Worm (Caenorhabditis elegans) whole organism, young adult: Measurements from ENCODE around the gene F59A7.12.
A peak's percentile ranks its signal among the peaks of the same experiment; 100 is the strongest.

Experiments
- B0035.1 ChIP-seq: sonication (generic microtip); optimal IDR thresholded peaks from 2 replicates; lab custom pipeline; 2016; ENCODE audit warnings: missing genetic modification characterization, mild to moderate bottlenecking, missing compliant biosample characterization, missing genotype, missing genetic modification reagents
- C06A6.2 ChIP-seq: fragments of 200-800 bp; sonication (Bioruptor generic); conservative IDR thresholded peaks from 2 replicates; pipeline ENCODE4 v1.3.6; 2022; ENCODE audit warnings: missing genetic modification characterization, missing compliant biosample characterization
- F23B12.7 ChIP-seq: sonication (generic microtip); optimal IDR thresholded peaks from 2 replicates; lab custom pipeline; 2017; ENCODE audit warnings: missing genetic modification characterization, mild to moderate bottlenecking, missing compliant biosample characterization, antibody characterized with exemption, moderate library complexity; ENCODE audit not compliant: insufficient read depth
- F33H1.4 ChIP-seq: fragments of 200-800 bp; sonication (Bioruptor generic); IDR thresholded peaks from 2 replicates; pipeline ENCODE4 v1.3.6; 2022; ENCODE audit warnings: missing genetic modification reagents, missing genetic modification characterization, missing compliant biosample characterization
- F39B2.1 ChIP-seq: fragments of 200-800 bp; sonication (Bioruptor generic); IDR thresholded peaks from 2 replicates; pipeline ENCODE4 v1.3.6; 2022; ENCODE audit warnings: missing genetic modification reagents, missing genetic modification characterization, missing compliant biosample characterization
- F52B5.7 ChIP-seq: sonication (generic microtip); optimal IDR thresholded peaks from 2 replicates; lab custom pipeline; 2016; ENCODE audit warnings: mild to moderate bottlenecking, missing genetic modification characterization, missing compliant biosample characterization
- F55B11.4 ChIP-seq: sonication (generic microtip); optimal IDR thresholded peaks from 2 replicates; lab custom pipeline; 2016; ENCODE audit warnings: missing compliant biosample characterization, missing genetic modification characterization, borderline replicate concordance; ENCODE audit not compliant: insufficient read depth
- F57A8.1 ChIP-seq: fragments of 200-800 bp; sonication (Bioruptor generic); optimal IDR thresholded peaks from 2 replicates; lab custom pipeline; 2018; ENCODE audit warnings: mild to moderate bottlenecking, missing genetic modification characterization, moderate library complexity, missing compliant biosample characterization
- Y53G8AR.9 ChIP-seq: fragments of 200-800 bp; sonication (Bioruptor generic); conservative IDR thresholded peaks from 2 replicates; pipeline ENCODE4 v1.3.6; 2022; ENCODE audit warnings: missing genetic modification reagents, missing genetic modification characterization, missing compliant biosample characterization
- Y67H2A.10 ChIP-seq: fragments of 200-800 bp; sonication (Bioruptor generic); conservative IDR thresholded peaks from 2 replicates; pipeline ENCODE4 v1.3.6; 2022; ENCODE audit warnings: missing genetic modification reagents, missing genetic modification characterization, missing compliant biosample characterization
- Y79H2A.3 ChIP-seq: fragments of 200-800 bp; sonication (Bioruptor generic); conservative IDR thresholded peaks from 2 replicates; pipeline ENCODE4 v1.3.6; 2022; ENCODE audit warnings: missing genetic modification reagents, missing genetic modification characterization, missing compliant biosample characterization
- ZK185.1 ChIP-seq: sonication (generic microtip); optimal IDR thresholded peaks from 2 replicates; lab custom pipeline; 2016; ENCODE audit warnings: mild to moderate bottlenecking, missing genetic modification characterization, missing compliant biosample characterization; ENCODE audit not compliant: poor library complexity, severe bottlenecking
- athp-1 ChIP-seq: sonication (generic microtip); optimal IDR thresholded peaks from 2 replicates; lab custom pipeline; 2017; ENCODE audit warnings: mild to moderate bottlenecking, missing genetic modification characterization, missing compliant biosample characterization
- bed-1 ChIP-seq: fragments of 200-800 bp; sonication (Bioruptor generic); IDR thresholded peaks from 2 replicates; pipeline ENCODE4 v1.3.6; 2022; ENCODE audit warnings: missing genetic modification reagents, missing genetic modification characterization, missing compliant biosample characterization
- bed-2 ChIP-seq: fragments of 200-800 bp; sonication (Bioruptor generic); IDR thresholded peaks from 2 replicates; pipeline ENCODE4 v1.3.6; 2022; ENCODE audit warnings: missing genetic modification reagents, missing genetic modification characterization, missing compliant biosample characterization
- cebp-2 ChIP-seq: fragments of 200-800 bp; sonication (Bioruptor generic); IDR thresholded peaks from 2 replicates; pipeline ENCODE4 v1.3.6; 2022; ENCODE audit warnings: missing genetic modification characterization, missing compliant biosample characterization
- ceh-27 ChIP-seq: fragments of 200-800 bp; sonication (Bioruptor generic); optimal IDR thresholded peaks from 2 replicates; lab custom pipeline; 2018; ENCODE audit warnings: mild to moderate bottlenecking, missing genetic modification characterization, moderate library complexity, missing compliant biosample characterization
- ceh-58 ChIP-seq: fragments of 200-800 bp; sonication (Bioruptor generic); IDR thresholded peaks from 2 replicates; pipeline ENCODE4 v1.3.6; 2022; ENCODE audit warnings: missing genetic modification characterization, missing compliant biosample characterization
- die-1 ChIP-seq: sonication (generic microtip); optimal IDR thresholded peaks from 2 replicates; lab custom pipeline; 2016; ENCODE audit warnings: missing genotype, mild to moderate bottlenecking, missing genetic modification characterization, missing compliant biosample characterization
- dox-1 ChIP-seq: fragments of 200-800 bp; sonication (Bioruptor generic); IDR thresholded peaks from 2 replicates; pipeline ENCODE4 v1.3.6; 2022; ENCODE audit warnings: missing genetic modification reagents, missing genetic modification characterization, missing compliant biosample characterization
- dpff-1 ChIP-seq: sonication (generic microtip); optimal IDR thresholded peaks from 2 replicates; lab custom pipeline; 2017; ENCODE audit warnings: mild to moderate bottlenecking, missing genetic modification characterization, missing compliant biosample characterization
- egl-44 ChIP-seq: fragments of 200-800 bp; sonication (Bioruptor generic); IDR thresholded peaks from 2 replicates; pipeline ENCODE4 v1.3.6; 2022; ENCODE audit warnings: missing genetic modification reagents, missing genetic modification characterization, missing compliant biosample characterization
- ekl-4 ChIP-seq: fragments of 200-800 bp; sonication (Bioruptor generic); IDR thresholded peaks from 2 replicates; pipeline ENCODE4 v1.3.6; 2022; ENCODE audit warnings: missing genetic modification reagents, missing genetic modification characterization, missing compliant biosample characterization
- ets-4 ChIP-seq: fragments of 200-800 bp; sonication (Bioruptor generic); optimal IDR thresholded peaks from 2 replicates; lab custom pipeline; 2018; ENCODE audit warnings: mild to moderate bottlenecking, missing genetic modification characterization, missing compliant biosample characterization
- gei-17 ChIP-seq: fragments of 200-800 bp; sonication (Bioruptor generic); optimal IDR thresholded peaks from 2 replicates; lab custom pipeline; 2018; ENCODE audit warnings: mild to moderate bottlenecking, missing genetic modification characterization, missing compliant biosample characterization
- him-1 ChIP-seq: sonication (generic microtip); optimal IDR thresholded peaks from 2 replicates; lab custom pipeline; 2016; ENCODE audit warnings: missing genotype, missing genetic modification reagents, missing genetic modification characterization, missing compliant biosample characterization
- hlh-12 ChIP-seq: sonication (generic microtip); optimal IDR thresholded peaks from 2 replicates; lab custom pipeline; 2016; ENCODE audit warnings: missing genetic modification characterization, missing compliant biosample characterization
- hlh-26 ChIP-seq: fragments of 200-800 bp; sonication (Bioruptor generic); conservative IDR thresholded peaks from 2 replicates; pipeline ENCODE4 v1.3.6; 2022; ENCODE audit warnings: missing genetic modification reagents, missing genetic modification characterization, missing compliant biosample characterization
- hmg-1.2 ChIP-seq: fragments of 200-800 bp; sonication (Bioruptor generic); IDR thresholded peaks from 2 replicates; pipeline ENCODE4 v1.3.6; 2022; ENCODE audit warnings: missing genetic modification reagents, missing genetic modification characterization, missing compliant biosample characterization
- hsf-1 ChIP-seq: fragments of 200-800 bp; sonication (Bioruptor generic); IDR thresholded peaks from 2 replicates; pipeline ENCODE4 v1.3.6; 2022; ENCODE audit warnings: missing genetic modification reagents, missing genetic modification characterization, missing compliant biosample characterization
- lin-40 ChIP-seq: sonication (generic microtip); optimal IDR thresholded peaks from 2 replicates; lab custom pipeline; 2016; ENCODE audit warnings: missing genetic modification characterization, mild to moderate bottlenecking, missing compliant biosample characterization, missing genotype, missing genetic modification reagents
- lin-54 ChIP-seq: fragments of 200-800 bp; sonication (Bioruptor generic); optimal IDR thresholded peaks from 2 replicates; lab custom pipeline; 2018; ENCODE audit warnings: mild to moderate bottlenecking, missing genetic modification characterization, missing compliant biosample characterization
- lir-1 ChIP-seq: fragments of 200-800 bp; sonication (Bioruptor generic); conservative IDR thresholded peaks from 2 replicates; pipeline ENCODE4 v1.3.6; 2022; ENCODE audit warnings: missing genetic modification reagents, missing genetic modification characterization, missing compliant biosample characterization
- lsl-1 ChIP-seq: fragments of 200-800 bp; sonication (Bioruptor generic); optimal IDR thresholded peaks from 2 replicates; lab custom pipeline; 2018; ENCODE audit warnings: mild to moderate bottlenecking, missing genetic modification characterization, moderate library complexity, missing compliant biosample characterization
- madf-8 ChIP-seq: fragments of 200-800 bp; sonication (Bioruptor generic); conservative IDR thresholded peaks from 2 replicates; pipeline ENCODE4 v1.3.6; 2022; ENCODE audit warnings: missing genetic modification reagents, missing genetic modification characterization, missing compliant biosample characterization
- mes-4 ChIP-seq: sonication (generic microtip); optimal IDR thresholded peaks from 2 replicates; lab custom pipeline; 2016; ENCODE audit warnings: missing genotype, missing genetic modification characterization, missing compliant biosample characterization
- nfya-2 ChIP-seq: fragments of 200-800 bp; sonication (Bioruptor generic); IDR thresholded peaks from 2 replicates; pipeline ENCODE4 v1.3.6; 2022; ENCODE audit warnings: missing genetic modification reagents, missing genetic modification characterization, missing compliant biosample characterization
- nhr-120 ChIP-seq: fragments of 200-800 bp; sonication (Bioruptor generic); IDR thresholded peaks from 2 replicates; pipeline ENCODE4 v1.3.6; 2022; ENCODE audit warnings: missing genetic modification characterization, missing compliant biosample characterization
- nhr-80 ChIP-seq: sonication (generic microtip); optimal IDR thresholded peaks from 2 replicates; lab custom pipeline; 2016; ENCODE audit warnings: missing genetic modification characterization, missing compliant biosample characterization
- rcor-1 ChIP-seq: fragments of 200-800 bp; sonication (Bioruptor generic); IDR thresholded peaks from 2 replicates; pipeline ENCODE4 v1.3.6; 2022; ENCODE audit warnings: missing genetic modification reagents, missing genetic modification characterization, missing compliant biosample characterization
- sdz-38 ChIP-seq: sonication (generic microtip); optimal IDR thresholded peaks from 2 replicates; lab custom pipeline; 2016; ENCODE audit warnings: missing genotype, missing genetic modification characterization, missing compliant biosample characterization
- snpc-3.4 ChIP-seq: sonication (generic microtip); optimal IDR thresholded peaks from 2 replicates; lab custom pipeline; 2017; ENCODE audit warnings: missing genetic modification characterization, mild to moderate bottlenecking, missing compliant biosample characterization, antibody characterized with exemption, moderate library complexity, missing genotype, missing genetic modification reagents
- somi-1 ChIP-seq: fragments of 200-800 bp; sonication (Bioruptor generic); optimal IDR thresholded peaks from 2 replicates; lab custom pipeline; 2018; ENCODE audit warnings: mild to moderate bottlenecking, missing genetic modification characterization, missing compliant biosample characterization
- tlf-1 ChIP-seq: fragments of 200-800 bp; sonication (Bioruptor generic); optimal IDR thresholded peaks from 2 replicates; lab custom pipeline; 2018; ENCODE audit warnings: mild to moderate bottlenecking, missing genetic modification characterization, missing compliant biosample characterization
- xnd-1 ChIP-seq: sonication (generic microtip); optimal IDR thresholded peaks from 2 replicates; lab custom pipeline; 2016; ENCODE audit warnings: missing genotype, missing genetic modification reagents, missing genetic modification characterization, missing compliant biosample characterization
- zfh-2 ChIP-seq: fragments of 200-800 bp; sonication (Bioruptor generic); conservative IDR thresholded peaks from 2 replicates; pipeline ENCODE4 v1.3.6; 2022; ENCODE audit warnings: missing genetic modification reagents, missing genetic modification characterization, missing compliant biosample characterization
- ztf-18 ChIP-seq: sonication (generic microtip); optimal IDR thresholded peaks from 2 replicates; lab custom pipeline; 2016; ENCODE audit warnings: missing genotype, mild to moderate bottlenecking, missing genetic modification characterization, missing compliant biosample characterization
- ztf-25 ChIP-seq: fragments of 200-800 bp; sonication (Bioruptor generic); IDR thresholded peaks from 2 replicates; pipeline ENCODE4 v1.3.6; 2022; ENCODE audit warnings: missing genetic modification reagents, missing genetic modification characterization, missing compliant biosample characterization
- ztf-26 ChIP-seq: sonication (generic microtip); optimal IDR thresholded peaks from 2 replicates; lab custom pipeline; 2017; ENCODE audit warnings: missing genetic modification characterization, missing compliant biosample characterization
- ztf-3 ChIP-seq: fragments of 200-800 bp; sonication (Bioruptor generic); optimal IDR thresholded peaks from 2 replicates; lab custom pipeline; 2018; ENCODE audit warnings: mild to moderate bottlenecking, missing genetic modification characterization, missing compliant biosample characterization

F59A7.12 gene

DNA sequence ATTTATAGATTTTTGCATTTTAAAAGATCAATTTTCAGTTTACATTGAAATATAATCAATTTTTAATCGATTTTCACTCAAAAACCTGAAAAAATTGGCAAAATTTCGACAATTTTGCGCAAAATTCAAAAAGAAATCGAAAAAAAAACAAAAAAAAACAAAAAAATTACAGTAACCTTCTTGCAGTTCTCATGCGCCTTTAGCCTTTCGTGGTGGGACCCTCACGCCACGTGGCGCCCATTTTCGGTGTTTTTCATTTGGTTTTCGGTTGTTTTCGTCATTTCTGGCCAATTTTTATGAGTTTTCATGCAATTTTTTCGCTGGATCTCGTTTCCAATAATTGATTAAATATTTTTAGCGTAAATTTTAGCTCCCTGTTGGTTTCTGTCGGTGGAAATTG, 37.4 kb downstream of the F59A7.12 start (continued):
- TF ChIP-seq ceh-27 (GFP tag; lab: Kevin White, UChicago), result no peak
- no peak for TF ChIP-seq B0035.1 (tag; lab: Kevin White, UChicago)
- TF ChIP-seq Y79H2A.3, result no peak
- TF ChIP-seq xnd-1 (tag; lab: Kevin White, UChicago), result peak; percentile 52
- peak; percentile 68 for TF ChIP-seq snpc-3.4 (tag; lab: Kevin White, UChicago)
- TF ChIP-seq cebp-2 (GFP tag; lab: Robert Waterston, UW), result no peak
- TF ChIP-seq ztf-18, result no peak
- no peak for TF ChIP-seq F57A8.1 (GFP tag; lab: Kevin White, UChicago)
- no peak for TF ChIP-seq dpff-1
- no peak for TF ChIP-seq him-1
- TF ChIP-seq ztf-25, result no peak
- TF ChIP-seq nhr-120 (GFP tag; lab: Robert Waterston, UW), result no peak
- TF ChIP-seq ztf-26, result no peak
- peak; percentile 91 for TF ChIP-seq F33H1.4 (GFP tag; lab: Robert Waterston, UW)
- no peak for TF ChIP-seq zfh-2 (GFP tag; lab: Robert Waterston, UW)
- no peak for TF ChIP-seq somi-1
- TF ChIP-seq madf-8, result peak; percentile 72
- no peak for TF ChIP-seq bed-2
- TF ChIP-seq ztf-3 (GFP tag; lab: Kevin White, UChicago), result no peak
- TF ChIP-seq F52B5.7 (tag; lab: Kevin White, UChicago), result no peak
- TF ChIP-seq egl-44 (GFP tag; lab: Robert Waterston, UW), result no peak
- TF ChIP-seq tlf-1 (GFP tag; lab: Kevin White, UChicago), result peak; percentile 33
- TF ChIP-seq lin-40 (tag; lab: Kevin White, UChicago), result no peak
- no peak for TF ChIP-seq C06A6.2
- no peak for TF ChIP-seq die-1 (tag; lab: Kevin White, UChicago)
- TF ChIP-seq mes-4 (tag; lab: Kevin White, UChicago), result no peak
- no peak for TF ChIP-seq F55B11.4 (tag; lab: Kevin White, UChicago)
- no peak for TF ChIP-seq hlh-12 (tag; lab: Kevin White, UChicago)
- TF ChIP-seq hsf-1 (GFP tag; lab: Robert Waterston, UW), result no peak
- peak; percentile 33; the same call in 1 of the 2 replicates for TF ChIP-seq hmg-1.2 (GFP tag; lab: Robert Waterston, UW)
- TF ChIP-seq F39B2.1 (GFP tag; lab: Robert Waterston, UW), result no peak
- TF ChIP-seq nhr-80 (tag; lab: Kevin White, UChicago), result no peak
- no peak for TF ChIP-seq Y53G8AR.9 (GFP tag; lab: Robert Waterston, UW)
- TF ChIP-seq ekl-4 (GFP tag; lab: Robert Waterston, UW), result no peak
- no peak for TF ChIP-seq ZK185.1
- no peak for TF ChIP-seq gei-17 (GFP tag; lab: Kevin White, UChicago)
- 0 out of 2 replicates have a peak, but pooled peaks have one; percentile 8 for TF ChIP-seq rcor-1 (GFP tag; lab: Robert Waterston, UW)
- no peak for TF ChIP-seq ets-4 (GFP tag; lab: Kevin White, UChicago)
- TF ChIP-seq lir-1 (GFP tag; lab: Robert Waterston, UW), result no peak
- TF ChIP-seq lsl-1 (GFP tag; lab: Kevin White, UChicago), result peak; percentile 89
- TF ChIP-seq ceh-58, result no peak
- TF ChIP-seq dox-1 (GFP tag; lab: Robert Waterston, UW), result peak; percentile 6; the same call in 1 of the 2 replicates
- TF ChIP-seq nfya-2, result no peak
- TF ChIP-seq sdz-38 (tag; lab: Kevin White, UChicago), result no peak
- TF ChIP-seq lin-54 (GFP tag; lab: Kevin White, UChicago), result peak; percentile 1
- no peak for TF ChIP-seq bed-1 (GFP tag; lab: Robert Waterston, UW)
- 0 out of 2 replicates have a peak, but pooled peaks have one; percentile 30 for TF ChIP-seq Y67H2A.10 (GFP tag; lab: Robert Waterston, UW)
- no peak for TF ChIP-seq athp-1 (tag; lab: Kevin White, UChicago)
- TF ChIP-seq F23B12.7 (tag; lab: Kevin White, UChicago), result no peak
- no peak for TF ChIP-seq hlh-26 (GFP tag; lab: Robert Waterston, UW)
